Fruit fly (Drosophila melanogaster) whole organism, embryonic: Measurements from ENCODE around the gene CG43051.

Experiments used
- Bgb ChIP-seq: fragments of 200-800 bp; sonication (Bioruptor generic); IDR thresholded peaks from 2 replicates; pipeline ENCODE4 v1.3.6; 2022; ENCODE audit warnings: missing biosample characterization, missing genetic modification characterization; ENCODE audit not compliant: partially characterized antibody
- BtbVII ChIP-seq: fragments of 200-800 bp; sonication (Bioruptor generic); optimal IDR thresholded peaks from 3 replicates; lab custom pipeline; 2017; ENCODE audit warnings: missing biosample characterization, mild to moderate bottlenecking, missing genetic modification characterization
- CG10147 ChIP-seq: fragments of 200-800 bp; sonication (Bioruptor generic); optimal IDR thresholded peaks from 2 replicates; lab custom pipeline; 2019; ENCODE audit warnings: missing biosample characterization, mild to moderate bottlenecking, missing genetic modification characterization, moderate library complexity
- CG1024 ChIP-seq: fragments of 200-800 bp; sonication (Bioruptor generic); IDR thresholded peaks from 2 replicates; pipeline ENCODE4 v1.3.6; 2022; ENCODE audit warnings: missing biosample characterization, missing genetic modification characterization
- CG10543 ChIP-seq: fragments of 200-800 bp; sonication (Bioruptor generic); optimal IDR thresholded peaks from 3 replicates; lab custom pipeline; 2017; ENCODE audit warnings: missing biosample characterization, mild to moderate bottlenecking, missing genetic modification characterization, moderate library complexity
- CG11093 ChIP-seq: fragments of 200-800 bp; sonication (Bioruptor generic); IDR thresholded peaks from 3 replicates; pipeline ENCODE4 v1.3.6; 2022; ENCODE audit warnings: missing biosample characterization, missing genetic modification characterization
- CG12391 ChIP-seq: fragments of 200-800 bp; sonication (Bioruptor generic); optimal IDR thresholded peaks from 3 replicates; lab custom pipeline; 2018; ENCODE audit warnings: missing biosample characterization, mild to moderate bottlenecking, missing genetic modification characterization, moderate library complexity
- CG15011 ChIP-seq: fragments of 200-800 bp; sonication (Bioruptor generic); optimal IDR thresholded peaks from 3 replicates; lab custom pipeline; 2018; ENCODE audit warnings: missing biosample characterization, mild to moderate bottlenecking, missing genetic modification characterization
- CG1603 ChIP-seq: fragments of 200-800 bp; sonication (Bioruptor generic); optimal IDR thresholded peaks from 2 replicates; lab custom pipeline; 2019; ENCODE audit warnings: missing biosample characterization, mild to moderate bottlenecking, missing genetic modification characterization, moderate library complexity
- CG17186 ChIP-seq: fragments of 200-800 bp; sonication (Bioruptor generic); optimal IDR thresholded peaks from 3 replicates; lab custom pipeline; 2017; ENCODE audit warnings: missing biosample characterization, missing genetic modification reagents, missing genetic modification characterization
- CG17568 ChIP-seq: fragments of 200-800 bp; sonication (Bioruptor generic); optimal IDR thresholded peaks from 2 replicates; lab custom pipeline; 2018; ENCODE audit warnings: missing biosample characterization, mild to moderate bottlenecking, missing genetic modification characterization, moderate library complexity
- CG18619 ChIP-seq: fragments of 200-800 bp; sonication (Bioruptor generic); optimal IDR thresholded peaks from 3 replicates; lab custom pipeline; 2017; ENCODE audit warnings: missing biosample characterization, mild to moderate bottlenecking, missing genetic modification characterization
- CG30020 ChIP-seq: fragments of 200-800 bp; optimal IDR thresholded peaks from 2 replicates; lab custom pipeline; 2019; ENCODE audit warnings: missing biosample characterization, mild to moderate bottlenecking, missing genetic modification characterization, moderate library complexity
- CG32532 ChIP-seq: fragments of 200-800 bp; sonication (Bioruptor generic); IDR thresholded peaks from 2 replicates; pipeline ENCODE4 v1.3.6; 2022; ENCODE audit warnings: missing biosample characterization, missing genetic modification characterization
- CG33213 ChIP-seq: fragments of 200-800 bp; sonication (Bioruptor generic); optimal IDR thresholded peaks from 3 replicates; lab custom pipeline; 2016; ENCODE audit warnings: missing biosample characterization, missing genetic modification characterization
- CG4617 ChIP-seq: fragments of 200-800 bp; sonication (Bioruptor generic); optimal IDR thresholded peaks from 3 replicates; lab custom pipeline; 2016; ENCODE audit warnings: missing biosample characterization, missing genetic modification characterization, borderline replicate concordance
- CG7357 ChIP-seq: fragments of 200-800 bp; sonication (Bioruptor generic); IDR thresholded peaks from 3 replicates; pipeline ENCODE4 v1.3.6; 2022; ENCODE audit warnings: missing biosample characterization, missing genetic modification characterization
- CG7963 ChIP-seq: fragments of 200-800 bp; sonication (Bioruptor generic); IDR thresholded peaks from 3 replicates; pipeline ENCODE4 v1.3.6; 2022; ENCODE audit warnings: missing biosample characterization, missing genetic modification characterization; ENCODE audit not compliant: partially characterized antibody
- CG9215 ChIP-seq: fragments of 200-800 bp; sonication (Bioruptor generic); IDR thresholded peaks from 2 replicates; pipeline ENCODE4 v1.3.6; 2022; ENCODE audit warnings: missing biosample characterization, missing genetic modification characterization
- CHES-1-like ChIP-seq: fragments of 200-800 bp; sonication (Bioruptor generic); optimal IDR thresholded peaks from 2 replicates; lab custom pipeline; 2016; ENCODE audit warnings: missing biosample characterization, missing genetic modification characterization
- CrebB ChIP-seq: fragments of 200-800 bp; sonication (Bioruptor generic); optimal IDR thresholded peaks from 3 replicates; lab custom pipeline; 2018; ENCODE audit warnings: missing biosample characterization, mild to moderate bottlenecking, missing genetic modification characterization
- Dref ChIP-seq: fragments of 200-800 bp; sonication (Bioruptor generic); IDR thresholded peaks from 2 replicates; pipeline ENCODE4 v1.3.6; 2022; ENCODE audit warnings: missing biosample characterization, missing genetic modification characterization
- Fer2 ChIP-seq: fragments of 200-800 bp; sonication (Bioruptor generic); optimal IDR thresholded peaks from 2 replicates; lab custom pipeline; 2018; ENCODE audit warnings: missing biosample characterization, mild to moderate bottlenecking, missing genetic modification characterization, moderate library complexity
- GATAe ChIP-seq: fragments of 200-800 bp; sonication (Bioruptor generic); conservative IDR thresholded peaks from 2 replicates; pipeline ENCODE4 v1.3.6; 2022; ENCODE audit warnings: missing biosample characterization, missing genetic modification characterization
- HLH4C ChIP-seq: fragments of 200-800 bp; sonication (Bioruptor generic); IDR thresholded peaks from 3 replicates; pipeline ENCODE4 v1.3.6; 2022; ENCODE audit warnings: missing biosample characterization, missing genetic modification characterization; ENCODE audit not compliant: partially characterized antibody
- Hr39 ChIP-seq: fragments of >200 bp; optimal IDR thresholded peaks from 2 replicates; lab custom pipeline; 2017
- Hr51 ChIP-seq, 2 experiments: fragments of 200-800 bp; sonication (Bioruptor generic); optimal IDR thresholded peaks; 2 replicates in 1 of 2; 3 replicates in 1 of 2; lab custom pipeline; 2016 to 2018; ENCODE audit warnings: missing biosample characterization in 2 of 2, missing genetic modification characterization in 2 of 2, mild to moderate bottlenecking in 1 of 2, moderate library complexity in 1 of 2
- Mrtf ChIP-seq: fragments of 200-800 bp; sonication (Bioruptor generic); IDR thresholded peaks from 3 replicates; pipeline ENCODE4 v1.3.6; 2022; ENCODE audit warnings: missing biosample characterization, missing genetic modification characterization
- NFAT ChIP-seq: fragments of 200-800 bp; sonication (Bioruptor generic); IDR thresholded peaks from 2 replicates; pipeline ENCODE4 v1.3.6; 2022; ENCODE audit warnings: missing biosample characterization, missing genetic modification characterization
- PHDP ChIP-seq: fragments of 200-800 bp; sonication (Bioruptor generic); optimal IDR thresholded peaks from 3 replicates; lab custom pipeline; 2018; ENCODE audit warnings: missing biosample characterization, mild to moderate bottlenecking, missing genetic modification characterization, moderate library complexity
- Rfx ChIP-seq: fragments of 200-800 bp; sonication (Bioruptor generic); IDR thresholded peaks from 2 replicates; pipeline ENCODE4 v1.3.6; 2022; ENCODE audit warnings: missing biosample characterization, missing genetic modification characterization
- Sox100B ChIP-seq: fragments of 200-800 bp; sonication (Bioruptor generic); optimal IDR thresholded peaks from 3 replicates; lab custom pipeline; 2018; ENCODE audit warnings: missing biosample characterization, mild to moderate bottlenecking, missing genetic modification characterization
- YL-1 ChIP-seq: fragments of 200-800 bp; sonication (Bioruptor generic); optimal IDR thresholded peaks from 3 replicates; lab custom pipeline; 2017; ENCODE audit warnings: missing biosample characterization, mild to moderate bottlenecking, missing genetic modification characterization
- ac ChIP-seq: fragments of 200-800 bp; sonication (Bioruptor generic); optimal IDR thresholded peaks from 3 replicates; lab custom pipeline; 2017; ENCODE audit warnings: missing biosample characterization, mild to moderate bottlenecking, missing genetic modification characterization
- cg ChIP-seq: fragments of 200-800 bp; sonication (Bioruptor generic); optimal IDR thresholded peaks from 3 replicates; lab custom pipeline; 2019; ENCODE audit warnings: missing biosample characterization, mild to moderate bottlenecking, missing genetic modification characterization, moderate library complexity
- chn ChIP-seq: fragments of 200-800 bp; sonication (Bioruptor generic); optimal IDR thresholded peaks from 2 replicates; lab custom pipeline; 2016; ENCODE audit warnings: missing biosample characterization, missing genetic modification characterization
- corto ChIP-seq: fragments of 200-800 bp; sonication (Bioruptor generic); optimal IDR thresholded peaks from 2 replicates; lab custom pipeline; 2016; ENCODE audit warnings: missing biosample characterization, mild to moderate bottlenecking, missing genetic modification characterization, moderate library complexity
- dmrt99B ChIP-seq: fragments of 200-800 bp; sonication (Bioruptor generic); optimal IDR thresholded peaks from 2 replicates; lab custom pipeline; 2018; ENCODE audit warnings: missing biosample characterization, mild to moderate bottlenecking, missing genetic modification characterization, moderate library complexity
- gcm2 ChIP-seq: fragments of 200-800 bp; sonication (Bioruptor generic); optimal IDR thresholded peaks from 2 replicates; lab custom pipeline; 2016; ENCODE audit warnings: missing biosample characterization, missing genetic modification characterization
- gfzf ChIP-seq: fragments of 200-800 bp; sonication (Bioruptor generic); optimal IDR thresholded peaks from 2 replicates; lab custom pipeline; 2016; ENCODE audit warnings: missing biosample characterization, mild to moderate bottlenecking, missing genetic modification characterization, moderate library complexity
- grau ChIP-seq: fragments of 200-800 bp; optimal IDR thresholded peaks from 3 replicates; lab custom pipeline; 2019; ENCODE audit warnings: missing biosample characterization, mild to moderate bottlenecking, missing genetic modification characterization, moderate library complexity
- insv ChIP-seq, 2 experiments: fragments of 200-800 bp; sonication (Bioruptor generic); optimal IDR thresholded peaks; 3 replicates each; lab custom pipeline; 2016 to 2018; ENCODE audit warnings: missing biosample characterization in 2 of 2, missing genetic modification characterization in 2 of 2
- mirr ChIP-seq: fragments of 200-800 bp; sonication (Bioruptor generic); optimal IDR thresholded peaks from 3 replicates; lab custom pipeline; 2018; ENCODE audit warnings: missing biosample characterization, mild to moderate bottlenecking, missing genetic modification characterization
- p53 ChIP-seq: fragments of 200-800 bp; sonication (Bioruptor generic); optimal IDR thresholded peaks from 2 replicates; lab custom pipeline; 2016; ENCODE audit warnings: missing biosample characterization, missing genetic modification characterization
- pan ChIP-seq, 4 experiments: fragments of >200 bp in 3 of 4; fragments of 200-800 bp in 1 of 4; sonication (Bioruptor generic) in 1 of 4; optimal IDR thresholded peaks in 3 of 4; IDR thresholded peaks in 1 of 4; 2 replicates each; pipeline versions ENCODE4 v1.3.6 to Lab custom; 2017 to 2022; ENCODE audit warnings: missing biosample characterization in 2 of 4, missing genetic modification characterization in 2 of 4, mixed read lengths in 1 of 4
- sc ChIP-seq, 3 experiments: fragments of >200 bp in 2 of 3; fragments of 200-800 bp in 1 of 3; sonication (Bioruptor generic) in 1 of 3; optimal IDR thresholded peaks; 2 replicates in 2 of 3; 3 replicates in 1 of 3; lab custom pipeline; 2017; ENCODE audit warnings: mild to moderate bottlenecking in 1 of 3, missing biosample characterization in 1 of 3, missing genetic modification characterization in 1 of 3, missing genetic modification reagents in 1 of 3
- sens ChIP-seq: fragments of 200-800 bp; sonication (Bioruptor generic); peaks from one replicate; lab custom pipeline; 2016; ENCODE audit warnings: missing biosample characterization, missing genetic modification characterization
- unc-4 ChIP-seq: fragments of 200-800 bp; sonication (Bioruptor generic); IDR thresholded peaks from 2 replicates; pipeline ENCODE4 v1.3.6; 2022; ENCODE audit warnings: missing biosample characterization, missing genetic modification characterization; ENCODE audit not compliant: partially characterized antibody
- vnd ChIP-seq: fragments of 200-800 bp; sonication (Bioruptor generic); IDR thresholded peaks from 3 replicates; pipeline ENCODE4 v1.3.6; 2022; ENCODE audit warnings: missing biosample characterization, missing genetic modification characterization; ENCODE audit not compliant: partially characterized antibody
- yki ChIP-seq: fragments of >200 bp; optimal IDR thresholded peaks from 3 replicates; lab custom pipeline; 2018

CG43051 gene

DNA sequence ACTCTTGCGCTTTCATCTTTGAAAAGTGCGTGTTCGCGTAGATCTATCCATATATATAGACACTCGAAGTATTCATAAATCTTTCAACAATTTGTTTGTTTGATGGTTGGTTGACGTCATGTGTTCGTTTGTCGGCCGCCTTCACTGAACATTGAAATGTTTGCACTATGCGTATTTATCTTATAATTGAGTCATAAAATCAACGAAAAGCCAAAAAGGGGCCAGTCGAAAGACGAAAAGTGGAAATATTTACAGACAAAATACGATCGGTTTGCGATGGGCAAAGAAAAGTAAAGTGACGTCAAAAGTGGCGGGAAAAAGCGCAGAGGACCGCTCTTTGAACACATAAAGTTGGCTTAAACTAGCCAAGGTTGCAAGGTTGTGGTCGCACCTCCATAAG is 20.4 kb upstream of the CG43051 start:
- TF ChIP-seq CG1024 (GFP tag; lab: Robert Waterston, UW) (no peak), BtbVII (GFP tag; lab: Kevin White, UChicago) (peak; percentile 40), grau (tag; lab: Kevin White, UChicago) (peak; percentile 2), YL-1 (peak; percentile 13), Fer2 (tag; lab: Kevin White, UChicago) (no peak), cg (no peak), sens (GFP tag; lab: Kevin White, UChicago) (peak; percentile 84), CG18619 (peak; percentile 26), CG9215 (GFP tag; lab: Robert Waterston, UW) (no peak), CG4617 (no peak), insv (GFP tag; optimal IDR thresholded peaks at IDR 0.05; lab: Kevin White, UChicago) (no peak), mirr (no peak), GATAe (GFP tag; lab: Robert Waterston, UW) (no peak), HLH4C (GFP tag; lab: Robert Waterston, UW) (no peak), Dref (GFP tag; lab: Robert Waterston, UW) (no peak), CG17186 (GFP tag; lab: Kevin White, UChicago) (no peak), Bgb (GFP tag; lab: Robert Waterston, UW) (no peak), pan (optimal IDR thresholded peaks at IDR 0.05; lab: Kevin White, UChicago) (no peak), pan (GFP tag; optimal IDR thresholded peaks at IDR 0.05 in 1 of 2, IDR thresholded peaks at IDR 0.05 in 1 of 2) (no peak), CG17568 (GFP tag; lab: Kevin White, UChicago) (peak; percentile 74), CG10147 (GFP tag; lab: Kevin White, UChicago) (no peak), gfzf (GFP tag; lab: Kevin White, UChicago) (no peak), sc (optimal IDR thresholded peaks at IDR 0.05; lab: Kevin White, UChicago) (no peak), sc (GFP tag; optimal IDR thresholded peaks at IDR 0.05; lab: Kevin White, UChicago) (peak; percentile 5), Rfx (GFP tag; lab: Robert Waterston, UW) (peak; percentile 19; the same call in 1 of the 2 replicates), dmrt99B (peak; percentile 46), CG33213 (GFP tag; lab: Kevin White, UChicago) (no peak), CG15011 (GFP tag; lab: Kevin White, UChicago) (peak; percentile 38), yki (lab: Kevin White, UChicago) (no peak), ac (GFP tag; lab: Kevin White, UChicago) (peak; percentile 73), p53 (GFP tag; lab: Kevin White, UChicago) (no peak), Sox100B (GFP tag; lab: Kevin White, UChicago) (peak; percentile 62), CG7963 (GFP tag; lab: Robert Waterston, UW) (no peak), CG30020 (tag; lab: Kevin White, UChicago) (no peak), vnd (GFP tag; lab: Robert Waterston, UW) (no peak), CG7357 (no peak), CG1603 (tag; lab: Kevin White, UChicago) (peak; percentile 50), corto (GFP tag; lab: Kevin White, UChicago) (no peak), chn (GFP tag; lab: Kevin White, UChicago) (no peak), Hr51 (GFP tag; optimal IDR thresholded peaks at IDR 0.05; lab: Kevin White, UChicago) (peak in 1 of 2 experiments; percentile 12), CG32532 (GFP tag; lab: Robert Waterston, UW) (no peak), CG11093 (no peak), NFAT (GFP tag; lab: Robert Waterston, UW) (no peak), PHDP (peak; percentile 62), unc-4 (GFP tag; lab: Robert Waterston, UW) (no peak), CG12391 (peak; percentile 0), CHES-1-like (GFP tag; lab: Kevin White, UChicago) (no peak), Hr39 (lab: Kevin White, UChicago) (no peak), CG10543 (no peak), Mrtf (GFP tag; lab: Robert Waterston, UW) (no peak), gcm2 (GFP tag; lab: Kevin White, UChicago) (no peak), CrebB (tag; lab: Kevin White, UChicago) (peak; percentile 66)
